Fruit fly (Drosophila melanogaster) whole organism, wandering third instar larva: ENCODE measurements around the gene CG15914.
A peak's percentile ranks its signal among the peaks of the same experiment; 100 is the strongest.

Experiments
- Abd-B ChIP-seq: fragments of >200 bp; optimal IDR thresholded peaks from 2 replicates; lab custom pipeline; 2017; ENCODE audit warnings: missing biosample characterization, missing genetic modification characterization
- CG32264 ChIP-seq: fragments of 200-800 bp; sonication (Bioruptor generic); optimal IDR thresholded peaks from 2 replicates; lab custom pipeline; 2016; ENCODE audit warnings: missing biosample characterization, missing genetic modification characterization
- CG9705 ChIP-seq: fragments of 200-800 bp; sonication (Bioruptor generic); optimal IDR thresholded peaks from 2 replicates; lab custom pipeline; 2018; ENCODE audit warnings: missing biosample characterization, mild to moderate bottlenecking, missing genetic modification characterization
- CrebA ChIP-seq: fragments of 200-800 bp; sonication (Bioruptor generic); optimal IDR thresholded peaks from 2 replicates; lab custom pipeline; 2016; ENCODE audit warnings: missing biosample characterization, mild to moderate bottlenecking, missing genetic modification characterization, borderline replicate concordance
- Dfd ChIP-seq: fragments of >200 bp; optimal IDR thresholded peaks from 2 replicates; lab custom pipeline; 2017; ENCODE audit warnings: missing biosample characterization, missing genetic modification characterization
- Dif ChIP-seq: fragments of 200-275, 200-300 bp; sonication (Bioruptor generic); optimal IDR thresholded peaks from 2 replicates; lab custom pipeline; 2018; ENCODE audit warnings: missing biosample characterization, missing genetic modification characterization; ENCODE audit not compliant: partially characterized antibody
- GATAd ChIP-seq: sonication (Bioruptor generic); optimal IDR thresholded peaks from 2 replicates; lab custom pipeline; 2016; ENCODE audit warnings: missing biosample characterization, missing genetic modification characterization
- HLH106 ChIP-seq: fragments of 200-800 bp; optimal IDR thresholded peaks from 3 replicates; lab custom pipeline; 2019; ENCODE audit warnings: missing biosample characterization, mild to moderate bottlenecking, missing genetic modification characterization, moderate library complexity
- Hnf4 ChIP-seq: fragments of 200-800 bp; sonication (Bioruptor generic); optimal IDR thresholded peaks from 2 replicates; lab custom pipeline; 2016; ENCODE audit warnings: missing biosample characterization, mild to moderate bottlenecking, missing genetic modification characterization
- Hr78 ChIP-seq: fragments of >200 bp; optimal IDR thresholded peaks from 2 replicates; lab custom pipeline; 2017; ENCODE audit warnings: missing biosample characterization, missing genetic modification characterization
- Hr83 ChIP-seq: fragments of 200-300 bp; sonication (Bioruptor generic); optimal IDR thresholded peaks from 2 replicates; lab custom pipeline; 2016; ENCODE audit warnings: missing biosample characterization, mild to moderate bottlenecking, missing genetic modification characterization, moderate library complexity; ENCODE audit not compliant: poor library complexity, severe bottlenecking
- Jra ChIP-seq: sonication (Bioruptor generic); optimal IDR thresholded peaks from 2 replicates; lab custom pipeline; 2016; ENCODE audit warnings: missing biosample characterization, missing genetic modification characterization
- Mio ChIP-seq: sonication (Bioruptor generic); optimal IDR thresholded peaks from 2 replicates; lab custom pipeline; 2016; ENCODE audit warnings: missing biosample characterization, missing genetic modification characterization
- Myc ChIP-seq: fragments of >200 bp; optimal IDR thresholded peaks from 2 replicates; lab custom pipeline; 2017
- N ChIP-seq: fragments of >200 bp; optimal IDR thresholded peaks from 2 replicates; lab custom pipeline; 2018; ENCODE audit warnings: missing biosample characterization, missing external identifiers, missing genetic modification characterization
- OdsH ChIP-seq: fragments of 200-800 bp; sonication (Bioruptor generic); optimal IDR thresholded peaks from 2 replicates; lab custom pipeline; 2016; ENCODE audit warnings: missing biosample characterization, mild to moderate bottlenecking, missing genetic modification characterization
- Rel ChIP-seq, 2 experiments: fragments of 200-800 bp; sonication (Bioruptor generic) in 1 of 2; optimal IDR thresholded peaks; 2 replicates in 1 of 2; 3 replicates in 1 of 2; lab custom pipeline; 2016 to 2019; ENCODE audit warnings: mild to moderate bottlenecking in 2 of 2, missing biosample characterization in 2 of 2, missing genetic modification characterization in 2 of 2, moderate library complexity in 1 of 2
- Sp1 ChIP-seq: fragments of 200-800 bp; sonication (Bioruptor generic); optimal IDR thresholded peaks from 3 replicates; lab custom pipeline; 2019; ENCODE audit warnings: missing biosample characterization, mild to moderate bottlenecking, missing genetic modification characterization, moderate library complexity
- Vsx2 ChIP-seq: fragments of 200-300, 225-300 bp; sonication (Bioruptor generic); optimal IDR thresholded peaks from 2 replicates; lab custom pipeline; 2018; ENCODE audit warnings: missing biosample characterization, missing genetic modification characterization; ENCODE audit not compliant: partially characterized antibody
- br ChIP-seq: fragments of 200-800 bp; sonication (Bioruptor generic); optimal IDR thresholded peaks from 2 replicates; lab custom pipeline; 2016; ENCODE audit warnings: missing biosample characterization, missing genetic modification characterization
- brk ChIP-seq: fragments of 200-800 bp; sonication (Bioruptor generic); optimal IDR thresholded peaks from 2 replicates; lab custom pipeline; 2016; ENCODE audit warnings: missing biosample characterization, mild to moderate bottlenecking, missing genetic modification characterization
- dl ChIP-seq, 2 experiments: fragments of 175-275, 200-275 bp in 1 of 2; fragments of 200-275 bp in 1 of 2; sonication (Bioruptor generic); optimal IDR thresholded peaks; lab custom pipeline; 2018; ENCODE audit warnings: mild to moderate bottlenecking in 2 of 2, missing biosample characterization in 2 of 2, missing genetic modification characterization in 2 of 2, moderate library complexity in 2 of 2; ENCODE audit not compliant: partially characterized antibody in 2 of 2, insufficient read depth in 1 of 2
- dsf ChIP-seq: sonication (Bioruptor generic); optimal IDR thresholded peaks from 2 replicates; lab custom pipeline; 2016; ENCODE audit warnings: missing biosample characterization, missing genetic modification characterization, borderline replicate concordance
- ey ChIP-seq: fragments of 200-800 bp; sonication (Bioruptor generic); optimal IDR thresholded peaks from 2 replicates; lab custom pipeline; 2016; ENCODE audit warnings: missing biosample characterization, missing genetic modification characterization
- foxo ChIP-seq, 2 experiments: fragments of 200-800 bp; sonication (Bioruptor generic); optimal IDR thresholded peaks; 2 replicates in 1 of 2; 3 replicates in 1 of 2; lab custom pipeline; 2016 to 2017; ENCODE audit warnings: missing biosample characterization in 2 of 2, missing genetic modification characterization in 2 of 2
- fru ChIP-seq: fragments of 200-800 bp; sonication (Bioruptor generic); optimal IDR thresholded peaks from 3 replicates; lab custom pipeline; 2016; ENCODE audit warnings: missing biosample characterization, mild to moderate bottlenecking, missing genetic modification characterization
- h ChIP-seq: fragments of 200-800 bp; sonication (Bioruptor generic); optimal IDR thresholded peaks from 3 replicates; lab custom pipeline; 2016; ENCODE audit warnings: missing biosample characterization, mild to moderate bottlenecking, missing genetic modification characterization
- jim ChIP-seq: fragments of 175-275, 200-325 bp; sonication (Bioruptor generic); optimal IDR thresholded peaks from 2 replicates; lab custom pipeline; 2016; ENCODE audit warnings: missing biosample characterization, mild to moderate bottlenecking, missing genetic modification characterization
- lola ChIP-seq: fragments of >200 bp; optimal IDR thresholded peaks from 2 replicates; lab custom pipeline; 2017; ENCODE audit warnings: missing biosample characterization, missing genetic modification characterization
- pan ChIP-seq: fragments of >200 bp; optimal IDR thresholded peaks from 2 replicates; lab custom pipeline; 2017
- psq ChIP-seq: fragments of 200-800 bp; sonication (Bioruptor generic); optimal IDR thresholded peaks from 3 replicates; lab custom pipeline; 2017; ENCODE audit warnings: missing biosample characterization, mild to moderate bottlenecking, missing genetic modification characterization, moderate library complexity
- rgr ChIP-seq: fragments of 200-800 bp; sonication (Bioruptor generic); optimal IDR thresholded peaks from 3 replicates; lab custom pipeline; 2016; ENCODE audit warnings: missing biosample characterization, mild to moderate bottlenecking, missing genetic modification characterization
- sage ChIP-seq: fragments of 200-800 bp; sonication (Bioruptor generic); optimal IDR thresholded peaks from 2 replicates; lab custom pipeline; 2016; ENCODE audit warnings: missing biosample characterization, mild to moderate bottlenecking, missing genetic modification characterization
- sv ChIP-seq: fragments of 200-800 bp; sonication (Bioruptor generic); optimal IDR thresholded peaks from 3 replicates; lab custom pipeline; 2016; ENCODE audit warnings: missing biosample characterization, missing genetic modification characterization
- tai ChIP-seq: sonication (Bioruptor generic); optimal IDR thresholded peaks from 2 replicates; lab custom pipeline; 2016; ENCODE audit warnings: missing biosample characterization, missing genetic modification characterization
- usp ChIP-seq: fragments of >200 bp; optimal IDR thresholded peaks from 2 replicates; lab custom pipeline; 2017; ENCODE audit warnings: missing biosample characterization, missing genetic modification characterization
- woc ChIP-seq: sonication (Bioruptor generic); optimal IDR thresholded peaks from 2 replicates; lab custom pipeline; 2016; ENCODE audit warnings: missing biosample characterization, mild to moderate bottlenecking, missing genetic modification characterization

Gene CG15914

DNA sequence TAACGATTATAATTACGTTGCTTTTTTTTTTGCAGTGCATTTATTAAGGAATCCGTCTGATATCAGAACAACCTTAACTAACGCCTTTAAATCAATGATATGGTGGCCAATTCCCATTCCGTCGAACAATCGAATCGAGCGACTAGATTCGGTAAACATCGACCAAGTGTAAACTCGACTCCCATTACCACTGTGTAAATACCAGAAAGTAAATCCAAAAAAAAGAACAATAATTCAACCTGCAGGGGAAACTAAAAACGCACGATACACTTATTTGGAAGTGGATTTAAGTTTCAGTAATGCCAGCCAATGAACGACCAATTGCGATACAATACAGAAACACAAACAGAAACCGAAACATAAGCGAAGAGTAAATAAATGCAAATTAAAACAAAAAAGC is 47.7 kb upstream of the CG15914 start:
- no peak for TF ChIP-seq Hr78 (GFP tag; lab: Kevin White, UChicago)
- TF ChIP-seq Rel (GFP tag; optimal IDR thresholded peaks at IDR 0.05; lab: Kevin White, UChicago) = no peak
- TF ChIP-seq Rel (tag; optimal IDR thresholded peaks at IDR 0.05; lab: Kevin White, UChicago) = no peak
- TF ChIP-seq CG32264 (GFP tag; lab: Kevin White, UChicago) = no peak
- no peak for TF ChIP-seq jim
- TF ChIP-seq dsf = no peak
- no peak for TF ChIP-seq sage (GFP tag; lab: Kevin White, UChicago)
- no peak for TF ChIP-seq brk (GFP tag; lab: Kevin White, UChicago)
- TF ChIP-seq Myc = no peak
- TF ChIP-seq rgr = no peak
- no peak for TF ChIP-seq pan
- no peak for TF ChIP-seq HLH106 (tag; lab: Kevin White, UChicago)
- no peak for TF ChIP-seq Sp1 (GFP tag; lab: Kevin White, UChicago)
- no peak for TF ChIP-seq dl (GFP tag; optimal IDR thresholded peaks at IDR 0.05; lab: Kevin White, UChicago; ENCODE audit: insufficient read depth in 1 of 2, partially characterized antibody in 2 of 2)
- TF ChIP-seq Abd-B (GFP tag; lab: Kevin White, UChicago) = no peak
- no peak for TF ChIP-seq h (GFP tag; lab: Kevin White, UChicago)
- no peak for TF ChIP-seq Dif (GFP tag; lab: Kevin White, UChicago)
- no peak for TF ChIP-seq N
- TF ChIP-seq psq (GFP tag; lab: Kevin White, UChicago) = no peak
- no peak for TF ChIP-seq fru (GFP tag; lab: Kevin White, UChicago)
- TF ChIP-seq, all 38 proteins: peak for 0

DNA sequence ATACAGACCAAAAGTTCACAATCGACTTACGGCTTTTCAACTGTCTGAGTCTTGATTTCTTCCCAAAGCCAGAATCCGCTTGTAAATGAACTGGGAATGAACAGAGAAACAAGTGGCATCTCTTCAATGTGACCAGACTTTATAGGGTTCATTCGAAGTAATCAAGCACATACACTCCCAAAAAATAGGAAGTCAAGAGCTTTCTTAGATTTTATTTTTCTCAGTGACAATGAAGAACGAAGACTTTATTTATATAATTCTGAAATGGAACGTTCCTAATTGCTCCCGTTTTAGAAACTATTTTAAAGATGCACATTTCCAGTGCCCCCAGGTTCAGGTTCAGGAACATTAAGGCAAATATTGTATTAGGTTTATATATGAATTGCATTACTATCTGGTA is 45.3 kb upstream of the CG15914 start:
- TF ChIP-seq Vsx2 (GFP tag; lab: Kevin White, UChicago) (no peak), rgr (no peak), dl (GFP tag; optimal IDR thresholded peaks at IDR 0.05; lab: Kevin White, UChicago; ENCODE audit: insufficient read depth in 1 of 2, partially characterized antibody in 2 of 2) (no peak), CG32264 (GFP tag; lab: Kevin White, UChicago) (no peak), usp (GFP tag; lab: Kevin White, UChicago) (no peak), fru (GFP tag; lab: Kevin White, UChicago) (no peak), sv (GFP tag; lab: Kevin White, UChicago) (no peak), h (GFP tag; lab: Kevin White, UChicago) (no peak), Hnf4 (GFP tag; lab: Kevin White, UChicago) (no peak), Abd-B (GFP tag; lab: Kevin White, UChicago) (no peak)

DNA sequence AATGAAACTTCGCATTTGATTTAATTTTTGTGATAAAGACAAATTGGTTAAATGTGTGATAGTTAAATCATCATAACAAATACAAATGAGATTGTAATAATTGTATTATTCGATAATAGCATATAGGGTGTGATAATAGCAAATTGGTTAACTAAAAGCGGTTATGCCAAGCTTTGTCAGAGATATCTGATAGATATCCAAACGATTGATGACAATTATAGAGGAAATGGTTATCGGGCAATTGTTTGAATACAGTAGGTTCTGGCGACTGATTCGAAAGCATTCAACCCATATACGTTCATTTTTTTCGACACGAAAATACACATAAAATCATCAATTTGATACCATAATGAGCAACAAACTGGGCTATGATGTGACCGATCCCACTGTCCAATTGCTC is 44.0 kb upstream of the CG15914 start, which contains the start of gene CG8509:
Gene CG8509 (plus strand): TSS at position 301 of the 400 bp plus-strand sequence.
- no peak for TF ChIP-seq psq (GFP tag; lab: Kevin White, UChicago)
- TF ChIP-seq rgr = no peak
- no peak for TF ChIP-seq CrebA (GFP tag; lab: Kevin White, UChicago)
- TF ChIP-seq Mio (GFP tag; lab: Kevin White, UChicago) = no peak

DNA sequence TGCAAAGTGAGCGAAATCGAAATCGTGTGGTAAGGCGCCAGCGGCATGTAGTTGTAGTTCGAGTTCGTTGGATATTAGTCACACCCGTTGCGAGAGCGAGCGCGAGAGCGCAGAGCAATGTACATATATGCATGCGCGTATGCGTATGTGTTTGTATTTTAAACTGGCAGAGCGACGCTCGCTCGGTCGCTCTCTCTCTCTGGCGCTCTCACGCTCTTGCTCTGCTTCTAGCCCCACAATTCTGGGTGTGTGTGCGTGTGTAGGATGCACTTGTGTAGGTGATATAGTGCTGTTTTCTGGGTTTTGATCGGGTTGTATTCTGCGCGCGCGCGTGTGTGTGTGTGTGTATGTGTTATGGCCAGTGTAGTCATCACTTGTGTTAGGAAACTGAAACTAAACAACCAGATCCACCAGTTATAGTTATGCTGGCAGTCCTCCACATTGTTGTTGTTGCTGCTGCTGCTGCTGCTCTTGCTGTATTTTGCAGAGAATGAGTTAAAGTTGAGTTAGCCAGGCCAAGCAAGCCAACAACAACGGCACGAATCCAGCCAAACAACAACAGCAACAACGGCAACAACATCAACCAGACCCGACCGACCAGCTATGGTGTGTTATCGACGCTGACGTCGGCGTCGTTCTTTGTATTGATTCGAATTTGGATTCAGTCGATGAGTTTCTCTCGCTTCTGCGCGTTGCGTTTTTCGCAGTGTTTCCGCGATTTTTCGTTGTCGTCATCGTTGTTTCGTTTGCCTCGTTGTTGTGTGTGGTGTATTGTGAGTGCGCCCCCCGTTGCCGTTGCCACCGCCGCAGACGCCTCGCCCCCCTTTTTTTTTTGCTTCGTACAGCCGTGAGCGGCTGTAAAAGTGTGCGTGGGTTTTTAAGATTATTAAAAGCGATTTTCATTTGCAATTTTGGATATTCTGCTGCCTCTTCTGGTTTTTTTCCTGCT is 41.3 kb upstream of the CG15914 start:
- TF ChIP-seq jim = peak; percentile 26
- no peak for TF ChIP-seq GATAd (GFP tag; lab: Kevin White, UChicago)
- peak; percentile 66 for TF ChIP-seq brk (GFP tag; lab: Kevin White, UChicago)
- TF ChIP-seq Dfd (GFP tag; lab: Kevin White, UChicago) = no peak
- no peak for TF ChIP-seq HLH106 (tag; lab: Kevin White, UChicago)
- TF ChIP-seq fru (GFP tag; lab: Kevin White, UChicago) = peak; percentile 13
- TF ChIP-seq Hr78 (GFP tag; lab: Kevin White, UChicago) = peak; percentile 5
- TF ChIP-seq Mio (GFP tag; lab: Kevin White, UChicago) = no peak
- TF ChIP-seq foxo (GFP tag; optimal IDR thresholded peaks at IDR 0.05; lab: Kevin White, UChicago) = peak; percentile 15 to 53
- TF ChIP-seq Jra (GFP tag; lab: Kevin White, UChicago) = peak; percentile 50
- TF ChIP-seq Vsx2 (GFP tag; lab: Kevin White, UChicago) = peak; percentile 93
- peak; percentile 22 for TF ChIP-seq CG32264 (GFP tag; lab: Kevin White, UChicago)
- no peak for TF ChIP-seq lola (GFP tag; lab: Kevin White, UChicago)
- TF ChIP-seq pan = no peak
- no peak for TF ChIP-seq tai
- peak; percentile 16 for TF ChIP-seq ey (GFP tag; lab: Kevin White, UChicago)
- TF ChIP-seq psq (GFP tag; lab: Kevin White, UChicago) = peak; percentile 65
- TF ChIP-seq rgr = peak; percentile 23
- peak; percentile 70 for TF ChIP-seq CrebA (GFP tag; lab: Kevin White, UChicago)
- peak; percentile 69 for TF ChIP-seq Hr83
- TF ChIP-seq Dif (GFP tag; lab: Kevin White, UChicago) = peak; percentile 99
- no peak for TF ChIP-seq usp (GFP tag; lab: Kevin White, UChicago)
- peak; percentile 41 for TF ChIP-seq Abd-B (GFP tag; lab: Kevin White, UChicago)
- peak; percentile 98 to 99 for TF ChIP-seq dl (GFP tag; optimal IDR thresholded peaks at IDR 0.05; lab: Kevin White, UChicago; ENCODE audit: insufficient read depth in 1 of 2, partially characterized antibody in 2 of 2)
- no peak for TF ChIP-seq Myc
- TF ChIP-seq CG9705 (GFP tag; lab: Kevin White, UChicago) = no peak
- peak; percentile 2 for TF ChIP-seq Hnf4 (GFP tag; lab: Kevin White, UChicago)
- TF ChIP-seq OdsH = peak; percentile 17
- TF ChIP-seq woc (GFP tag; lab: Kevin White, UChicago) = peak; percentile 40
- peak; percentile 40 for TF ChIP-seq dsf
- TF ChIP-seq N = peak; percentile 91
- TF ChIP-seq br (GFP tag; lab: Kevin White, UChicago) = peak; percentile 47
